Worm (Caenorhabditis elegans) whole organism, L2 larva: ENCODE results near the gene pcf-11.
A peak's percentile ranks its signal among the peaks of the same experiment; 100 is the strongest.

Source experiments
- C34F6.9 ChIP-seq: fragments of 150-350 bp; optimal IDR thresholded peaks from 2 replicates; lab custom pipeline; 2014; ENCODE audit warnings: missing biosample characterization, missing genetic modification characterization
- F13H6.1 ChIP-seq: sonication (generic microtip); optimal IDR thresholded peaks from 2 replicates; lab custom pipeline; 2016; ENCODE audit warnings: missing genetic modification characterization, missing compliant biosample characterization
- R02D3.7 ChIP-seq: fragments of 150-350 bp; optimal IDR thresholded peaks from 2 replicates; lab custom pipeline; 2014; ENCODE audit warnings: missing biosample characterization, missing genetic modification characterization
- Y55F3AM.14 ChIP-seq: fragments of 200-800 bp; sonication (Bioruptor generic); optimal IDR thresholded peaks from 2 replicates; lab custom pipeline; 2018; ENCODE audit warnings: mild to moderate bottlenecking, missing genetic modification characterization, missing compliant biosample characterization
- ZK546.5 ChIP-seq: sonication (generic microtip); optimal IDR thresholded peaks from 2 replicates; lab custom pipeline; 2017; ENCODE audit warnings: missing biosample characterization, missing genetic modification characterization
- alr-1 ChIP-seq: fragments of 150-350 bp; optimal IDR thresholded peaks from 2 replicates; lab custom pipeline; 2014; ENCODE audit warnings: missing biosample characterization, missing genetic modification characterization
- aly-2 ChIP-seq: fragments of 150-350 bp; optimal IDR thresholded peaks from 2 replicates; lab custom pipeline; 2014; ENCODE audit warnings: missing biosample characterization, missing genetic modification characterization
- ama-1 ChIP-seq: fragments of 150-350 bp; optimal IDR thresholded peaks from 2 replicates; lab custom pipeline; 2018; ENCODE audit warnings: inconsistent platforms
- blmp-1 ChIP-seq: sonication (generic microtip); optimal IDR thresholded peaks from 2 replicates; lab custom pipeline; 2017; ENCODE audit warnings: missing genetic modification characterization, mild to moderate bottlenecking, missing compliant biosample characterization, antibody characterized with exemption, moderate library complexity; ENCODE audit not compliant: insufficient read depth
- ceh-16 ChIP-seq: fragments of 150-350 bp; optimal IDR thresholded peaks from 2 replicates; lab custom pipeline; 2014; ENCODE audit warnings: missing biosample characterization, missing genetic modification characterization
- ceh-82 ChIP-seq: fragments of 150-350 bp; optimal IDR thresholded peaks from 2 replicates; lab custom pipeline; 2014; ENCODE audit warnings: missing biosample characterization, missing genetic modification characterization
- crh-2 ChIP-seq: sonication (generic microtip); optimal IDR thresholded peaks from 2 replicates; lab custom pipeline; 2017; ENCODE audit warnings: missing biosample characterization, missing genetic modification characterization
- dmd-4 ChIP-seq: sonication (generic microtip); optimal IDR thresholded peaks from 2 replicates; lab custom pipeline; 2017; ENCODE audit warnings: missing biosample characterization, missing genetic modification characterization
- egl-27 ChIP-seq: sonication (generic microtip); optimal IDR thresholded peaks from 3 replicates; lab custom pipeline; 2017; ENCODE audit warnings: missing biosample characterization, missing genetic modification reagents, missing genetic modification characterization
- elt-1 ChIP-seq: fragments of 150-350 bp; optimal IDR thresholded peaks from 2 replicates; lab custom pipeline; 2014; ENCODE audit warnings: missing biosample characterization, missing genetic modification characterization
- elt-3 ChIP-seq: sonication (generic microtip); optimal IDR thresholded peaks from 2 replicates; lab custom pipeline; 2017; ENCODE audit warnings: missing biosample characterization, missing genetic modification characterization
- fos-1 ChIP-seq: fragments of 150-350 bp; optimal IDR thresholded peaks from 2 replicates; lab custom pipeline; 2014; ENCODE audit warnings: missing biosample characterization, missing genetic modification characterization
- gmeb-1 ChIP-seq: fragments of 150-350 bp; optimal IDR thresholded peaks from 2 replicates; lab custom pipeline; 2014; ENCODE audit warnings: missing biosample characterization, missing genetic modification characterization
- lin-11 ChIP-seq: fragments of 150-350 bp; sonication (generic microtip); optimal IDR thresholded peaks from 2 replicates; lab custom pipeline; 2014; ENCODE audit warnings: missing biosample characterization, missing genetic modification characterization, inconsistent platforms, mixed read lengths
- lin-13 ChIP-seq: fragments of 150-350 bp; optimal IDR thresholded peaks from 2 replicates; lab custom pipeline; 2014; ENCODE audit warnings: missing biosample characterization, missing genetic modification reagents, missing genetic modification characterization
- lin-39 ChIP-seq: fragments of 150-350 bp; optimal IDR thresholded peaks from 2 replicates; lab custom pipeline; 2014; ENCODE audit warnings: missing biosample characterization, missing genetic modification reagents, missing genetic modification characterization
- lsy-2 ChIP-seq, 2 experiments: fragments of 150-350 bp in 1 of 2; sonication (generic microtip) in 1 of 2; optimal IDR thresholded peaks; 2 replicates each; lab custom pipeline; 2014 to 2017; ENCODE audit warnings: missing biosample characterization in 2 of 2, missing genetic modification characterization in 2 of 2
- mab-5 ChIP-seq: fragments of 150-350 bp; optimal IDR thresholded peaks from 2 replicates; lab custom pipeline; 2014; ENCODE audit warnings: missing biosample characterization, missing genetic modification characterization
- mbf-1 ChIP-seq: sonication (generic microtip); optimal IDR thresholded peaks from 2 replicates; lab custom pipeline; 2017; ENCODE audit warnings: missing biosample characterization, missing genetic modification characterization
- mdl-1 ChIP-seq, 2 experiments: fragments of 150-350 bp in 1 of 2; sonication (generic microtip) in 1 of 2; optimal IDR thresholded peaks; 2 replicates each; lab custom pipeline; 2017; ENCODE audit warnings: missing biosample characterization in 2 of 2, missing genetic modification characterization in 2 of 2
- nhr-10 ChIP-seq: sonication (generic microtip); optimal IDR thresholded peaks from 2 replicates; lab custom pipeline; 2017; ENCODE audit warnings: missing biosample characterization, missing genetic modification characterization
- nhr-11 ChIP-seq: fragments of 150-350 bp; optimal IDR thresholded peaks from 2 replicates; lab custom pipeline; 2014; ENCODE audit warnings: missing biosample characterization, missing genetic modification characterization
- nhr-12 ChIP-seq: fragments of 150-350 bp; optimal IDR thresholded peaks from 2 replicates; lab custom pipeline; 2014; ENCODE audit warnings: missing biosample characterization, missing genetic modification characterization
- nhr-129 ChIP-seq: fragments of 150-350 bp; optimal IDR thresholded peaks from 2 replicates; lab custom pipeline; 2014; ENCODE audit warnings: missing biosample characterization, missing genetic modification characterization
- nhr-21 ChIP-seq: fragments of 150-350 bp; optimal IDR thresholded peaks from 2 replicates; lab custom pipeline; 2014; ENCODE audit warnings: missing biosample characterization, missing genetic modification characterization
- nhr-23 ChIP-seq: fragments of 150-350 bp; optimal IDR thresholded peaks from 2 replicates; lab custom pipeline; 2014; ENCODE audit warnings: missing biosample characterization, missing genetic modification reagents, missing genetic modification characterization
- nhr-237 ChIP-seq: fragments of 150-350 bp; optimal IDR thresholded peaks from 2 replicates; lab custom pipeline; 2014; ENCODE audit warnings: missing biosample characterization, missing genetic modification characterization
- nhr-25 ChIP-seq: fragments of 150-350 bp; sonication (generic microtip); optimal IDR thresholded peaks from 3 replicates; lab custom pipeline; 2014; ENCODE audit warnings: missing biosample characterization, missing genetic modification characterization
- nhr-6 ChIP-seq: fragments of 150-350 bp; optimal IDR thresholded peaks from 2 replicates; lab custom pipeline; 2014; ENCODE audit warnings: missing biosample characterization, missing genetic modification characterization
- nhr-77 ChIP-seq: fragments of 150-350 bp; optimal IDR thresholded peaks from 2 replicates; lab custom pipeline; 2014; ENCODE audit warnings: missing biosample characterization, missing genetic modification characterization
- peb-1 ChIP-seq: fragments of 150-350 bp; optimal IDR thresholded peaks from 2 replicates; lab custom pipeline; 2014; ENCODE audit warnings: missing biosample characterization, missing genetic modification characterization
- sem-4 ChIP-seq: fragments of 150-350 bp; optimal IDR thresholded peaks from 2 replicates; lab custom pipeline; 2014; ENCODE audit warnings: missing biosample characterization, missing genetic modification reagents, missing genetic modification characterization
- skn-1 ChIP-seq: sonication (generic microtip); optimal IDR thresholded peaks from 2 replicates; lab custom pipeline; 2017; ENCODE audit warnings: missing biosample characterization, missing genetic modification characterization
- sma-3 ChIP-seq: sonication (generic microtip); optimal IDR thresholded peaks from 2 replicates; lab custom pipeline; 2016; ENCODE audit warnings: missing genetic modification reagents, missing genetic modification characterization, missing compliant biosample characterization
- sma-9 ChIP-seq, 2 experiments: fragments of 150-350 bp in 1 of 2; sonication (generic microtip) in 1 of 2; optimal IDR thresholded peaks; 2 replicates each; lab custom pipeline; 2014 to 2016; ENCODE audit warnings: missing genetic modification characterization in 2 of 2, mild to moderate bottlenecking in 1 of 2, missing biosample characterization in 1 of 2, missing compliant biosample characterization in 1 of 2, missing genetic modification reagents in 1 of 2, moderate library complexity in 1 of 2
- snpc-4 ChIP-seq: fragments of 150-350 bp; optimal IDR thresholded peaks from 2 replicates; lab custom pipeline; 2014; ENCODE audit warnings: missing biosample characterization, missing genetic modification characterization
- unc-39 ChIP-seq: fragments of 150-350 bp; optimal IDR thresholded peaks from 2 replicates; lab custom pipeline; 2014; ENCODE audit warnings: missing biosample characterization, missing genetic modification characterization
- unc-55 ChIP-seq: fragments of 150-350 bp; sonication (generic microtip); optimal IDR thresholded peaks from 3 replicates; lab custom pipeline; 2014; ENCODE audit warnings: missing biosample characterization, missing genetic modification reagents, missing genetic modification characterization
- unc-62 ChIP-seq: fragments of 150-350 bp; optimal IDR thresholded peaks from 2 replicates; lab custom pipeline; 2014; ENCODE audit warnings: missing biosample characterization, missing genetic modification reagents, missing genetic modification characterization
- zag-1 ChIP-seq: fragments of 150-350 bp; optimal IDR thresholded peaks from 2 replicates; lab custom pipeline; 2014; ENCODE audit warnings: missing biosample characterization, missing genetic modification characterization
- ztf-1 ChIP-seq: fragments of 200-800 bp; sonication (Bioruptor generic); conservative IDR thresholded peaks from 2 replicates; pipeline ENCODE4 v1.3.6; 2022; ENCODE audit warnings: missing genetic modification characterization, missing compliant biosample characterization
- ztf-11 ChIP-seq: sonication (generic microtip); optimal IDR thresholded peaks from 2 replicates; lab custom pipeline; 2017; ENCODE audit warnings: missing biosample characterization, missing genetic modification characterization
- ztf-4 ChIP-seq: fragments of 150-350 bp; optimal IDR thresholded peaks from 2 replicates; lab custom pipeline; 2014; ENCODE audit warnings: missing biosample characterization, missing genetic modification characterization

Gene pcf-11

DNA sequence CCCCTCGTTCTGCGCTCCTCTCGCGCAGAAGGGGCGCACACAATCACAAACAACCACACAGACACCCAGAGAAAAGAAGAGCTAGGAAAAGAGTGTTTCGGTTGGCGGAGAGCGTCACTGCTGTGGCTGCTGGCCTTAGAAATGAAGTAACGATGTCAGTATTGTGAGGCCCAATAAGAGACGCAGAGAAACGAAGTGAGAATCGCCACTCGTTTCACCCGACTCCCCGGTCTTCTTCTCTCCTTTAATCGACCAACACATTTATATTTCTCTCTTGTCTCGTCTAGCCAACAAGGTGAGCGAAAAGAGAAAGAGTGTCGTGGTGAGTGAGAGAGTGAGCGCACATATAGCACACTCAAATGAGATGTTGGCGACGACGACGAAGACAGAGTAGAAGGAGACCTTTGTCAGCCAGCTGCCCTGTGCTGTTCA, 10.8 kb upstream of the pcf-11 start:
- TF ChIP-seq ZK546.5 (tag; lab: Kevin White, UChicago): no peak
- no peak for TF ChIP-seq aly-2 (tag; lab: Kevin White, UChicago)
- TF ChIP-seq fos-1 (tag; lab: Kevin White, UChicago): peak; percentile 91
- TF ChIP-seq ztf-1 (GFP tag; lab: Robert Waterston, UW): no peak
- TF ChIP-seq nhr-237 (tag; lab: Kevin White, UChicago): no peak
- TF ChIP-seq blmp-1 (tag; lab: Kevin White, UChicago): peak; percentile 17
- peak; percentile 68 for TF ChIP-seq nhr-21 (tag; lab: Kevin White, UChicago)
- TF ChIP-seq sma-9 (GFP tag; optimal IDR thresholded peaks at IDR 0.05; lab: Kevin White, UChicago): peak; percentile 58
- TF ChIP-seq sma-9 (tag; optimal IDR thresholded peaks at IDR 0.05; lab: Kevin White, UChicago): no peak
- TF ChIP-seq lin-11 (tag; lab: Kevin White, UChicago): peak; percentile 84
- TF ChIP-seq unc-39: no peak
- TF ChIP-seq nhr-77 (tag; lab: Kevin White, UChicago): no peak
- no peak for TF ChIP-seq peb-1 (tag; lab: Kevin White, UChicago)
- TF ChIP-seq nhr-23: no peak
- TF ChIP-seq lin-13 (GFP tag; lab: Kevin White, UChicago): peak; percentile 86
- no peak for TF ChIP-seq ama-1
- TF ChIP-seq C34F6.9 (tag; lab: Kevin White, UChicago): peak; percentile 97
- peak; percentile 68 for TF ChIP-seq gmeb-1
- TF ChIP-seq elt-1 (tag; lab: Kevin White, UChicago): no peak
- peak; percentile 80 for TF ChIP-seq ceh-16 (tag; lab: Kevin White, UChicago)
- TF ChIP-seq skn-1 (tag; lab: Kevin White, UChicago): no peak
- TF ChIP-seq elt-3 (tag; lab: Kevin White, UChicago): no peak
- peak; percentile 71 for TF ChIP-seq sma-3
- peak; percentile 91 for TF ChIP-seq zag-1 (tag; lab: Kevin White, UChicago)
- TF ChIP-seq egl-27: peak; percentile 58
- peak; percentile 79 for TF ChIP-seq ztf-4 (tag; lab: Kevin White, UChicago)
- no peak for TF ChIP-seq R02D3.7
- TF ChIP-seq unc-55: peak; percentile 91
- TF ChIP-seq nhr-129 (tag; lab: Kevin White, UChicago): peak; percentile 98
- TF ChIP-seq nhr-11 (tag; lab: Kevin White, UChicago): no peak
- peak; percentile 45 for TF ChIP-seq snpc-4 (tag; lab: Kevin White, UChicago)
- TF ChIP-seq nhr-6 (tag; lab: Kevin White, UChicago): peak; percentile 77
- TF ChIP-seq Y55F3AM.14 (GFP tag; lab: Kevin White, UChicago): peak; percentile 74
- TF ChIP-seq F13H6.1 (tag; lab: Kevin White, UChicago): peak; percentile 94
- TF ChIP-seq nhr-10: peak; percentile 65
- TF ChIP-seq nhr-25 (tag; lab: Kevin White, UChicago): peak; percentile 82
- peak; percentile 70 for TF ChIP-seq ceh-82 (tag; lab: Kevin White, UChicago)
- TF ChIP-seq dmd-4 (tag; lab: Kevin White, UChicago): no peak
- TF ChIP-seq mdl-1 (tag; optimal IDR thresholded peaks at IDR 0.05; lab: Kevin White, UChicago): peak; percentile 26 to 71
- TF ChIP-seq unc-62 (GFP tag; lab: Kevin White, UChicago): no peak
- no peak for TF ChIP-seq nhr-12 (tag; lab: Kevin White, UChicago)
- no peak for TF ChIP-seq ztf-11
- peak; percentile 89 for TF ChIP-seq sem-4
- TF ChIP-seq mbf-1: no peak
- TF ChIP-seq mab-5: peak; percentile 76
- TF ChIP-seq lsy-2 (tag; optimal IDR thresholded peaks at IDR 0.05; lab: Kevin White, UChicago): peak; percentile 69 to 90
- TF ChIP-seq lin-39 (tag; lab: Kevin White, UChicago): no peak
- TF ChIP-seq crh-2: peak; percentile 95
- peak; percentile 88 for TF ChIP-seq alr-1
